Worm (Caenorhabditis elegans): ENCODE data around the gene pgp-3.

Gene pgp-3

DNA sequence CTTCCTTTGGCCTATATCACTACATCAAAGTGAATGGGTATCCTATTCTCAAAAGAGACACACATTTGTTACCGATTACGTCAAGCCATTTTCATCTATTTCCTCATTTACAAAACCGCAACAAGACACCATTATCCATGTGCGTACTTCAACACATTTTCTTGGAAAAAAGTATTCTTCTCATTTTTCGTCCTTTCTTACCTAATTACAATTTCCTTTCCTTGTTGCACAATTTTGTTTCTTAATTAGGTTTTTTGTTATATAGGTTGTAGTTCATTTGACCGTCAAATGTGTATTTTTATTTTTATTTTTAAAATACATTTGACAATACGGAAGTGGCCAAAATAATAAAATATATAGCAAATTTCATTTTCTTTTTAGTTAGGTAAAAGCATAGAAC is 31.4 kb downstream of the pgp-3 start:
- peak; percentile 13 for TF ChIP-seq unc-86 (tag; optimal IDR thresholded peaks at IDR 0.05)
- peak; percentile 34 for TF ChIP-seq dsc-1 (tag; optimal IDR thresholded peaks at IDR 0.05)
- no peak for TF ChIP-seq pqm-1 (tag; optimal IDR thresholded peaks at IDR 0.05)
- peak; percentile 9 for TF ChIP-seq blmp-1 (tag; optimal IDR thresholded peaks at IDR 0.05)
- TF ChIP-seq nhr-71 (tag; optimal IDR thresholded peaks at IDR 0.05): peak; percentile 28
- peak; percentile 75 for TF ChIP-seq lin-14 (GFP tag; optimal IDR thresholded peaks at IDR 0.05)
- no peak for TF ChIP-seq lin-39 (tag; optimal IDR thresholded peaks at IDR 0.05)

DNA sequence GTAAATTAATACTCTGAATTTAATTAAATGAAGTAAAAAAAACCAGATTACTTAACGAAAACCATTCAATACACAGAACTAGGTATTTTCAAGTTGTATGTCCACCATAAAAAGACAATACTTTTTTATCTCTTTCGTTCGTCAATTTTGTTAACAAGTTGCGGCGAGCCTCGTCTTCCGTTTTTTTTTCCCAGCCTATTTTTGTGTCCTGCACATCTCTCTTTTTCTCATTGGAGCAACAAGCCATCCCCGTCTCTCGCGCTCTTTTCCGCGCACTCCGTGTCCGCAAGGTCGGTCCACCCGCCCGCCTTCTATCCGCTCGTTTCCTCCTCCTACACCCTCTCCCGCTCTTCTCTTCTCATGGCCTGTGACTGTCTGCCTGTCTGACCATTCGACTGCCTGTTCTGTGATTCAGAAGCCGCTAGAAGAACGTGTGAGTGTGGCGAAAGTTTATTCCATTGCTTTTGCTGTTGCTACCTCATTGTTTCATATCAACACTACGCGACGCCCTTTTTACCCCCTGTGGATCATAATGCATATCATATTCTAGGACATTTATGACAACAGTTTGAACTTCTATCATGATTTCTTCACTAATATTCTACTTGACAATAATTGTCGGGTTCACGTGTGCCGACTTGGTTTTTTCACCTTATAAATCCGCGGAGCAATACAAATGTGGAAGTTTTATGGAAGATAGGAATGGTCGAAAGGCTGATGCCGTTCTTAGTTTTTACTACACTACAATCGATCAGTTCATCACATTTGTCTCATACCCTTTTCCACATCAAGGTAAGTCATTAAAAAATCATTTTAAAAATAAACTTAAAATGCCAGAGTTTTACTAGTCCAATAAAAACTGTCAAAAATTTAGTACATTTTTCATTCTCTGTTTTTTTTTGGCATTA is 32.8 kb downstream of the pgp-3 start, which contains the start of the genes F08B12.11 and prmn-1:
TSS of gene F08B12.11 (plus strand) at position 521 of the 908 bp plus-strand sequence.
TSS of gene prmn-1 (plus strand) at position 551 of the 908 bp plus-strand sequence.
- TF ChIP-seq egl-13 (tag; optimal IDR thresholded peaks at IDR 0.05) (no peak), irx-1 (tag; optimal IDR thresholded peaks at IDR 0.05) (no peak), skn-1 (tag; optimal IDR thresholded peaks at IDR 0.05) (no peak), lin-14 (GFP tag; optimal IDR thresholded peaks at IDR 0.05) (peak; percentile 24), isw-1 (GFP tag; IDR thresholded peaks at IDR 0.05) (no peak), blmp-1 (tag; optimal IDR thresholded peaks at IDR 0.05) (peak; percentile 56)

DNA sequence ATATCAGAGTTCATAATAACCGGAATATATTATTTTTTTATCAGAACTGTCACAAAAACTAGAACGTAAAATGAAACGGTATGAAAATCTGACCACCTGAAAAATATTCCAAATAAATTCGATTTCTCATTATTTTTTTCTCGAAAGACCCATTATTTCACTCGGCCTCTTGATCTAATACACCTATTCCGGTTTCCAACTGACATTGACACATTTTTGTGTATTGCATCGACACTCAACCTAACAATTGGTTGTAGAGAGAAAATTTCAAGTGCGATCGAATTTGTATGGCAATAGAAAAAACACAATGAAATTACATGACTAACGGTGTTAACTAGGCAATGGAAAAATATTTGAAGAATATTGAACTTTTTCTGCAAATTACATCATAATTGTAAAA is 34.0 kb downstream of the pgp-3 start:
- TF ChIP-seq ztf-11 (tag; optimal IDR thresholded peaks at IDR 0.05) (no peak), hlh-17 (GFP tag; optimal IDR thresholded peaks at IDR 0.05; ENCODE audit: borderline replicate concordance) (no peak), snpc-4 (tag; optimal IDR thresholded peaks at IDR 0.05) (no peak), lin-15B (tag; optimal IDR thresholded peaks at IDR 0.05) (no peak), lin-14 (GFP tag; optimal IDR thresholded peaks at IDR 0.05) (peak; percentile 51), nhr-85 (tag) (peak; percentile 83)

DNA sequence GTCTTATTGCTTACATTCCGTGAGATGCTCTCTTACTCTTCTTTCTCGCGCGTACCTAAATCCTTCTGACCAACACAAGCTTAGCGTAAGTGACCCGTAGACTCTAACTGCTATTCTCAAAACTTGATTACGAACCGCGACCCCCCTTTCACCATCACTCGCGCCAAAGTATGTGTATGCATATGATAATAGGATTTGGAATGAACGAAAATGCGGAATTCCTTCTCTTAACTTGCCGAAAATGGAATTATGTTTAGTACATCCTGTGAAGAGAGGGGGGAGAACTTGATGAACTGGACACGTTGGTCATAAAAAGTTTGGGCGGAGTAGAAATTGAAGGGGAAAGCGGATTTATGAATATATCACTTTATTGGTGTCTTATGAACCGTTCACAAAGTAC is 34.9 kb downstream of the pgp-3 start:
- TF ChIP-seq lin-14 (GFP tag; optimal IDR thresholded peaks at IDR 0.05): peak; percentile 73
- peak; percentile 1 for TF ChIP-seq irx-1 (tag; optimal IDR thresholded peaks at IDR 0.05)
- TF ChIP-seq fkh-10 (GFP tag; optimal IDR thresholded peaks at IDR 0.05): peak; percentile 97
- TF ChIP-seq nhr-20 (tag; optimal IDR thresholded peaks at IDR 0.05): no peak
- no peak for TF ChIP-seq mef-2 (tag; optimal IDR thresholded peaks at IDR 0.05)
- TF ChIP-seq fos-1 (tag; optimal IDR thresholded peaks at IDR 0.05): no peak
- peak; percentile 39 for TF ChIP-seq ces-1 (GFP tag; optimal IDR thresholded peaks at IDR 0.05)
- peak; percentile 35 for TF ChIP-seq blmp-1 (tag; optimal IDR thresholded peaks at IDR 0.05)

DNA sequence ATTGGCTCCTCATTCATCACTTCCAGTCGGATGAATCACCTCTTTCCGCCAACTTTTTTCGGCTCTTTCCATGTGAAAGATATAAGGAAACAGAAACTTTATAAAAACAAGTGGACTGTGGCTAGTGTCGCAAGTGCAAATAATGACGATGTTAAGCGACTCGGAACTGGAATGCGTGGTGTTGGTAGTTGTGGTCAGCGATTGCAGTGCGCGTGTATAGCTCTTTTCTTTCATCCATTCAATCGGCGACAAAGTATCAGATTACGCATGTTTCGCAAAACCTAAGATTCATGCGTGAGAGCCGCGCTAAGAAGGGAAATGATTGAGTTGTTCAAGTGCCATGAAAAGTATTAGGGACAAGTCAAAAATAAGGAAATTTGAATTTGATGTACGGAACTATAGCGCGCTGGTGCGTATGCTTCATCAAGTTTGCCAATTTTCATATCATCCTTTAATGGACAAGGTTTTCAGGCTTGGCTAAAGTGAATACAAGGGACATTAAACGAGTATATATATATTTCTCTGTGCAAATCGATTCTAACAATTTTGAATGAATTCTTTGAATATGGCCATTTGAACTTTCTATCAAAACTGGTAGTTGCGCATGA is 35.9 kb downstream of the pgp-3 start:
- TF ChIP-seq pag-3 (tag; optimal IDR thresholded peaks at IDR 0.05; ENCODE audit: borderline replicate concordance, insufficient read depth) (no peak), egl-27 (tag; optimal IDR thresholded peaks at IDR 0.05) (no peak), nhr-47 (tag; optimal IDR thresholded peaks at IDR 0.05) (no peak), fkh-4 (tag; optimal IDR thresholded peaks at IDR 0.05; ENCODE audit: borderline replicate concordance) (no peak), ceh-82 (tag; optimal IDR thresholded peaks at IDR 0.05) (no peak), lin-14 (GFP tag; optimal IDR thresholded peaks at IDR 0.05) (peak; percentile 24)

DNA sequence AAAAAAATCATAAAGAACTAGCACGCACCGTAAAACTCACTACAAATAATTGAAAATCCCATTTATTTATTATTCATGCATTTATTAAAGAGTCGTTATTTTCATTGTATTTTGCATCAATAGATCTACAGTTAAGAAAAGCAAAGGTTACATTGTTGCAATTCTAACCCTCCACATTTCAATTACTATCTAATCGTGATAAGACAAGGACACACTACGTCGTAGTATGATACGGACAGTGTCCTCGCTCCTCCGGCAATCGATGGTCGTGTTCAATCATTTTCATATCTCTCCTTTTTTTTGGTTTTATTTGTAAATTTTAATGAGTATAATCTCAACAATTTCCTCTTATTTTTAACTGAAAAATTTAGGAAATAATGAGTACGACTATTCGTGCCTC is 41.0 kb downstream of the pgp-3 start, which contains the start of gene prx-12:
TSS of gene prx-12 (plus strand) at position 371 of the 400 bp plus-strand sequence.
- TF ChIP-seq pqm-1 (tag; optimal IDR thresholded peaks at IDR 0.05) (no peak), lin-14 (GFP tag; optimal IDR thresholded peaks at IDR 0.05) (peak; percentile 6), blmp-1 (tag; optimal IDR thresholded peaks at IDR 0.05) (peak; percentile 25), elt-2 (tag; optimal IDR thresholded peaks at IDR 0.05) (peak; percentile 35), nhr-20 (tag; optimal IDR thresholded peaks at IDR 0.05) (peak; percentile 45), elt-3 (tag; optimal IDR thresholded peaks at IDR 0.05) (peak in 3 of 6 experiments; percentile 39 to 83 (median 43)), nhr-11 (tag; optimal IDR thresholded peaks at IDR 0.05) (no peak)
